Fruit fly (Drosophila melanogaster) whole organism, wandering third instar larva: ENCODE measurements around the gene eya.

ENCODE experiments used
- Abd-B ChIP-seq: fragments of >200 bp; optimal IDR thresholded peaks from 2 replicates; lab custom pipeline; 2017; ENCODE audit warnings: missing biosample characterization, missing genetic modification characterization
- CG32264 ChIP-seq: fragments of 200-800 bp; sonication (Bioruptor generic); optimal IDR thresholded peaks from 2 replicates; lab custom pipeline; 2016; ENCODE audit warnings: missing biosample characterization, missing genetic modification characterization
- CG9705 ChIP-seq: fragments of 200-800 bp; sonication (Bioruptor generic); optimal IDR thresholded peaks from 2 replicates; lab custom pipeline; 2018; ENCODE audit warnings: missing biosample characterization, mild to moderate bottlenecking, missing genetic modification characterization
- CrebA ChIP-seq: fragments of 200-800 bp; sonication (Bioruptor generic); optimal IDR thresholded peaks from 2 replicates; lab custom pipeline; 2016; ENCODE audit warnings: missing biosample characterization, mild to moderate bottlenecking, missing genetic modification characterization, borderline replicate concordance
- Dfd ChIP-seq: fragments of >200 bp; optimal IDR thresholded peaks from 2 replicates; lab custom pipeline; 2017; ENCODE audit warnings: missing biosample characterization, missing genetic modification characterization
- Dif ChIP-seq: fragments of 200-275, 200-300 bp; sonication (Bioruptor generic); optimal IDR thresholded peaks from 2 replicates; lab custom pipeline; 2018; ENCODE audit warnings: missing biosample characterization, missing genetic modification characterization; ENCODE audit not compliant: partially characterized antibody
- GATAd ChIP-seq: sonication (Bioruptor generic); optimal IDR thresholded peaks from 2 replicates; lab custom pipeline; 2016; ENCODE audit warnings: missing biosample characterization, missing genetic modification characterization
- HLH106 ChIP-seq: fragments of 200-800 bp; optimal IDR thresholded peaks from 3 replicates; lab custom pipeline; 2019; ENCODE audit warnings: missing biosample characterization, mild to moderate bottlenecking, missing genetic modification characterization, moderate library complexity
- Hnf4 ChIP-seq: fragments of 200-800 bp; sonication (Bioruptor generic); optimal IDR thresholded peaks from 2 replicates; lab custom pipeline; 2016; ENCODE audit warnings: missing biosample characterization, mild to moderate bottlenecking, missing genetic modification characterization
- Hr78 ChIP-seq: fragments of >200 bp; optimal IDR thresholded peaks from 2 replicates; lab custom pipeline; 2017; ENCODE audit warnings: missing biosample characterization, missing genetic modification characterization
- Hr83 ChIP-seq: fragments of 200-300 bp; sonication (Bioruptor generic); optimal IDR thresholded peaks from 2 replicates; lab custom pipeline; 2016; ENCODE audit warnings: missing biosample characterization, mild to moderate bottlenecking, missing genetic modification characterization, moderate library complexity; ENCODE audit not compliant: poor library complexity, severe bottlenecking
- Jra ChIP-seq: sonication (Bioruptor generic); optimal IDR thresholded peaks from 2 replicates; lab custom pipeline; 2016; ENCODE audit warnings: missing biosample characterization, missing genetic modification characterization
- Mio ChIP-seq: sonication (Bioruptor generic); optimal IDR thresholded peaks from 2 replicates; lab custom pipeline; 2016; ENCODE audit warnings: missing biosample characterization, missing genetic modification characterization
- Myc ChIP-seq: fragments of >200 bp; optimal IDR thresholded peaks from 2 replicates; lab custom pipeline; 2017
- N ChIP-seq: fragments of >200 bp; optimal IDR thresholded peaks from 2 replicates; lab custom pipeline; 2018; ENCODE audit warnings: missing biosample characterization, missing external identifiers, missing genetic modification characterization
- OdsH ChIP-seq: fragments of 200-800 bp; sonication (Bioruptor generic); optimal IDR thresholded peaks from 2 replicates; lab custom pipeline; 2016; ENCODE audit warnings: missing biosample characterization, mild to moderate bottlenecking, missing genetic modification characterization
- Rel ChIP-seq, 2 experiments: fragments of 200-800 bp; sonication (Bioruptor generic) in 1 of 2; optimal IDR thresholded peaks; 2 replicates in 1 of 2; 3 replicates in 1 of 2; lab custom pipeline; 2016 to 2019; ENCODE audit warnings: mild to moderate bottlenecking in 2 of 2, missing biosample characterization in 2 of 2, missing genetic modification characterization in 2 of 2, moderate library complexity in 1 of 2
- Sp1 ChIP-seq: fragments of 200-800 bp; sonication (Bioruptor generic); optimal IDR thresholded peaks from 3 replicates; lab custom pipeline; 2019; ENCODE audit warnings: missing biosample characterization, mild to moderate bottlenecking, missing genetic modification characterization, moderate library complexity
- Vsx2 ChIP-seq: fragments of 200-300, 225-300 bp; sonication (Bioruptor generic); optimal IDR thresholded peaks from 2 replicates; lab custom pipeline; 2018; ENCODE audit warnings: missing biosample characterization, missing genetic modification characterization; ENCODE audit not compliant: partially characterized antibody
- br ChIP-seq: fragments of 200-800 bp; sonication (Bioruptor generic); optimal IDR thresholded peaks from 2 replicates; lab custom pipeline; 2016; ENCODE audit warnings: missing biosample characterization, missing genetic modification characterization
- brk ChIP-seq: fragments of 200-800 bp; sonication (Bioruptor generic); optimal IDR thresholded peaks from 2 replicates; lab custom pipeline; 2016; ENCODE audit warnings: missing biosample characterization, mild to moderate bottlenecking, missing genetic modification characterization
- dl ChIP-seq, 2 experiments: fragments of 175-275, 200-275 bp in 1 of 2; fragments of 200-275 bp in 1 of 2; sonication (Bioruptor generic); optimal IDR thresholded peaks; lab custom pipeline; 2018; ENCODE audit warnings: mild to moderate bottlenecking in 2 of 2, missing biosample characterization in 2 of 2, missing genetic modification characterization in 2 of 2, moderate library complexity in 2 of 2; ENCODE audit not compliant: partially characterized antibody in 2 of 2, insufficient read depth in 1 of 2
- dmrt93B ChIP-seq: fragments of 200-800 bp; sonication (Bioruptor generic); optimal IDR thresholded peaks from 2 replicates; lab custom pipeline; 2018; ENCODE audit warnings: missing biosample characterization, mild to moderate bottlenecking, missing genetic modification characterization
- dsf ChIP-seq: sonication (Bioruptor generic); optimal IDR thresholded peaks from 2 replicates; lab custom pipeline; 2016; ENCODE audit warnings: missing biosample characterization, missing genetic modification characterization, borderline replicate concordance
- ey ChIP-seq: fragments of 200-800 bp; sonication (Bioruptor generic); optimal IDR thresholded peaks from 2 replicates; lab custom pipeline; 2016; ENCODE audit warnings: missing biosample characterization, missing genetic modification characterization
- foxo ChIP-seq, 2 experiments: fragments of 200-800 bp; sonication (Bioruptor generic); optimal IDR thresholded peaks; 2 replicates in 1 of 2; 3 replicates in 1 of 2; lab custom pipeline; 2016 to 2017; ENCODE audit warnings: missing biosample characterization in 2 of 2, missing genetic modification characterization in 2 of 2
- fru ChIP-seq: fragments of 200-800 bp; sonication (Bioruptor generic); optimal IDR thresholded peaks from 3 replicates; lab custom pipeline; 2016; ENCODE audit warnings: missing biosample characterization, mild to moderate bottlenecking, missing genetic modification characterization
- h ChIP-seq: fragments of 200-800 bp; sonication (Bioruptor generic); optimal IDR thresholded peaks from 3 replicates; lab custom pipeline; 2016; ENCODE audit warnings: missing biosample characterization, mild to moderate bottlenecking, missing genetic modification characterization
- jim ChIP-seq: fragments of 175-275, 200-325 bp; sonication (Bioruptor generic); optimal IDR thresholded peaks from 2 replicates; lab custom pipeline; 2016; ENCODE audit warnings: missing biosample characterization, mild to moderate bottlenecking, missing genetic modification characterization
- lola ChIP-seq: fragments of >200 bp; optimal IDR thresholded peaks from 2 replicates; lab custom pipeline; 2017; ENCODE audit warnings: missing biosample characterization, missing genetic modification characterization
- pan ChIP-seq: fragments of >200 bp; optimal IDR thresholded peaks from 2 replicates; lab custom pipeline; 2017
- psq ChIP-seq: fragments of 200-800 bp; sonication (Bioruptor generic); optimal IDR thresholded peaks from 3 replicates; lab custom pipeline; 2017; ENCODE audit warnings: missing biosample characterization, mild to moderate bottlenecking, missing genetic modification characterization, moderate library complexity
- rgr ChIP-seq: fragments of 200-800 bp; sonication (Bioruptor generic); optimal IDR thresholded peaks from 3 replicates; lab custom pipeline; 2016; ENCODE audit warnings: missing biosample characterization, mild to moderate bottlenecking, missing genetic modification characterization
- sage ChIP-seq: fragments of 200-800 bp; sonication (Bioruptor generic); optimal IDR thresholded peaks from 2 replicates; lab custom pipeline; 2016; ENCODE audit warnings: missing biosample characterization, mild to moderate bottlenecking, missing genetic modification characterization
- sv ChIP-seq: fragments of 200-800 bp; sonication (Bioruptor generic); optimal IDR thresholded peaks from 3 replicates; lab custom pipeline; 2016; ENCODE audit warnings: missing biosample characterization, missing genetic modification characterization
- tai ChIP-seq: sonication (Bioruptor generic); optimal IDR thresholded peaks from 2 replicates; lab custom pipeline; 2016; ENCODE audit warnings: missing biosample characterization, missing genetic modification characterization
- usp ChIP-seq: fragments of >200 bp; optimal IDR thresholded peaks from 2 replicates; lab custom pipeline; 2017; ENCODE audit warnings: missing biosample characterization, missing genetic modification characterization
- woc ChIP-seq: sonication (Bioruptor generic); optimal IDR thresholded peaks from 2 replicates; lab custom pipeline; 2016; ENCODE audit warnings: missing biosample characterization, mild to moderate bottlenecking, missing genetic modification characterization

Gene eya

DNA sequence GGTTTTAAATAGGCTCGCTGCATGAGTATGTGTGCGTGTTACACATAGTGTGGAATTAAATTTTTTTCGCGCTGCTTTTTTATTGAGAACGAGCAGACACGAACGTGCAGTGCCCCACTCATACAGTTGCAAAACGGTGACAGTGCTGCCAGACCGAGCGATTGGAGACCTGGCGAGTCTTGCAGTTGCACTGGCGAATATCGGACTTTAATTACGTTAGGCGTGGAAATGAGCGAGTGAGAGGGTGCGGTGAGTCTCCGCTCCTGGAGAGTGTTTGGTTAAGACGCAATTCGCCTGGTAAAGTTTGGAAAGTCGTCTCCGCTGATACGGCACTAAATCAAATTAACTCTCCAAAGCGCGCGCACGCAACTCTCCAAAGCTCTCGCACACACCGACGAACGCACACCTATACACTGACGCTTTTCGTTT is 65.5 kb downstream of the eya start:
- TF ChIP-seq jim (no peak), psq (GFP tag; lab: Kevin White, UChicago) (no peak), foxo (GFP tag; optimal IDR thresholded peaks at IDR 0.05; lab: Kevin White, UChicago) (peak in 1 of 2 experiments; percentile 28), Dfd (no peak), CG32264 (no peak), brk (GFP tag; lab: Kevin White, UChicago) (no peak), Abd-B (GFP tag; lab: Kevin White, UChicago) (no peak), woc (GFP tag; lab: Kevin White, UChicago) (no peak), Rel (GFP tag; optimal IDR thresholded peaks at IDR 0.05; lab: Kevin White, UChicago) (no peak), Rel (tag; optimal IDR thresholded peaks at IDR 0.05; lab: Kevin White, UChicago) (peak; percentile 16), Hnf4 (no peak), Jra (GFP tag; lab: Kevin White, UChicago) (no peak), CG9705 (GFP tag; lab: Kevin White, UChicago) (no peak), N (GFP tag; lab: Kevin White, UChicago) (peak; percentile 65), Sp1 (GFP tag; lab: Kevin White, UChicago) (peak; percentile 8), h (GFP tag; lab: Kevin White, UChicago) (peak; percentile 40), Myc (lab: Kevin White, UChicago) (peak; percentile 84), rgr (GFP tag; lab: Kevin White, UChicago) (peak; percentile 29), pan (lab: Kevin White, UChicago) (no peak), Hr83 (GFP tag; lab: Kevin White, UChicago) (peak; percentile 59), br (GFP tag; lab: Kevin White, UChicago) (peak; percentile 6), OdsH (peak; percentile 0), tai (GFP tag; lab: Kevin White, UChicago) (no peak), fru (GFP tag; lab: Kevin White, UChicago) (peak; percentile 3), Hr78 (no peak), dl (GFP tag; optimal IDR thresholded peaks at IDR 0.05; lab: Kevin White, UChicago; ENCODE audit: insufficient read depth in 1 of 2, partially characterized antibody in 2 of 2) (peak in 1 of 2 experiments; percentile 54), GATAd (GFP tag; lab: Kevin White, UChicago) (no peak), Mio (GFP tag; lab: Kevin White, UChicago) (no peak), Dif (GFP tag; lab: Kevin White, UChicago) (no peak), dmrt93B (no peak), usp (GFP tag; lab: Kevin White, UChicago) (no peak)

DNA sequence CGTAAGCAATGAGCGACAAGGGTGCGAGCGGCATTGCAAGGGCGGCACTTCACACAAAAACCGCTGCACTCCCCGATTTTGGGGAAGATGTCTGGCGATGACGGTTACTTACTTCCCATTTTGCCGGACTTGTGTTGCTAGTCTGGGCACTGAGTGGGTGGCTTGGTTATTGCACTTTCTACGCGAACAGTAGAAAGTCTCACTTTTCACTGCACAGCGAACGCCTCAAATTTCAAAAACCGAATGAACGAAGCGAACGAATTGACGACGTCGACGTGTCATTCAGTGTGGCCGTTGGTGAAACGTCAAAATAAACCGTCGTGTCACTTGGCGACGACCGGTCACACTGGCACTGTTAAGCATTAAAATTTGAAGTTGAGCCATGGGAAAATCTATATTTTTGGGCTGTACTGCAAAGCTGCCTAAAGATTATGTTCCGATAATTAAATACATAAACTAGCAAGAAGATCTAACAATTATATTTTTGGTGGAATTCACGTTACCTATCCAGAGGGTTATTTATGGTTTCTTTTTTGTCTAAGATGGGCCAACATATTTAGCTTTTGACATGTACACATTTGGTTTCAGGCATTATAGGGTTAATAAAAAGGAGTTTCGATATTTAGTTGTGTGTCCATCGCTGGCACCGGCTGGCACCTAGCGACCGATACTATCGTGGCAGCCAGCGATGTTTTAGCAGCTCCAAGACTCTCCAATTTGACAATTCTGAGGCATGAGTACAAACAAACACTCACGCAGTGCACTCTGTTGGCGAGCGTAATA is 66.4 kb downstream of the eya start, which contains the start of the genes Sec61alpha and Daxx:
Gene Sec61alpha (minus strand): TSS at position 364 of the 783 bp plus-strand sequence.
Gene Daxx (plus strand): TSS at position 718 of the 783 bp plus-strand sequence.
- TF ChIP-seq HLH106 (tag; lab: Kevin White, UChicago): peak; percentile 83
- no peak for TF ChIP-seq Vsx2 (GFP tag; lab: Kevin White, UChicago)
- TF ChIP-seq Hnf4: peak; percentile 90
- no peak for TF ChIP-seq lola (GFP tag; lab: Kevin White, UChicago)
- TF ChIP-seq OdsH: peak; percentile 78
- TF ChIP-seq Jra (GFP tag; lab: Kevin White, UChicago): peak; percentile 91
- peak; percentile 78 for TF ChIP-seq rgr (GFP tag; lab: Kevin White, UChicago)
- TF ChIP-seq sage (GFP tag; lab: Kevin White, UChicago): no peak
- peak; percentile 85 for TF ChIP-seq dsf (GFP tag; lab: Kevin White, UChicago)
- TF ChIP-seq Hr78: no peak
- TF ChIP-seq h (GFP tag; lab: Kevin White, UChicago): peak; percentile 85
- TF ChIP-seq pan (lab: Kevin White, UChicago): no peak
- peak; percentile 77 for TF ChIP-seq fru (GFP tag; lab: Kevin White, UChicago)
- TF ChIP-seq psq (GFP tag; lab: Kevin White, UChicago): peak; percentile 69
- TF ChIP-seq tai (GFP tag; lab: Kevin White, UChicago): no peak
- peak; percentile 59 for TF ChIP-seq GATAd (GFP tag; lab: Kevin White, UChicago)
- TF ChIP-seq Sp1 (GFP tag; lab: Kevin White, UChicago): peak; percentile 72
- no peak for TF ChIP-seq Rel (GFP tag; optimal IDR thresholded peaks at IDR 0.05; lab: Kevin White, UChicago)
- peak; percentile 52 for TF ChIP-seq Rel (tag; optimal IDR thresholded peaks at IDR 0.05; lab: Kevin White, UChicago)
- TF ChIP-seq Myc (lab: Kevin White, UChicago): peak; percentile 58
- TF ChIP-seq dmrt93B: no peak
- TF ChIP-seq sv (GFP tag; lab: Kevin White, UChicago): peak; percentile 84
- TF ChIP-seq ey (GFP tag; lab: Kevin White, UChicago): peak; percentile 89
- TF ChIP-seq dl (GFP tag; optimal IDR thresholded peaks at IDR 0.05; lab: Kevin White, UChicago; ENCODE audit: insufficient read depth in 1 of 2, partially characterized antibody in 2 of 2): no peak
- no peak for TF ChIP-seq Abd-B (GFP tag; lab: Kevin White, UChicago)
- TF ChIP-seq brk (GFP tag; lab: Kevin White, UChicago): no peak
- TF ChIP-seq woc (GFP tag; lab: Kevin White, UChicago): peak; percentile 89
- peak; percentile 65 for TF ChIP-seq Mio (GFP tag; lab: Kevin White, UChicago)
- no peak for TF ChIP-seq Dfd
- no peak for TF ChIP-seq Dif (GFP tag; lab: Kevin White, UChicago)
- TF ChIP-seq Hr83 (GFP tag; lab: Kevin White, UChicago): peak; percentile 98
- TF ChIP-seq CG32264: peak; percentile 69
- peak; percentile 79 for TF ChIP-seq br (GFP tag; lab: Kevin White, UChicago)
- TF ChIP-seq foxo (GFP tag; optimal IDR thresholded peaks at IDR 0.05; lab: Kevin White, UChicago): peak; percentile 30 to 86
- peak; percentile 97 for TF ChIP-seq CrebA (GFP tag; lab: Kevin White, UChicago)
- TF ChIP-seq jim: peak; percentile 76
- no peak for TF ChIP-seq usp (GFP tag; lab: Kevin White, UChicago)
- no peak for TF ChIP-seq N (GFP tag; lab: Kevin White, UChicago)
- peak; percentile 61 for TF ChIP-seq CG9705 (GFP tag; lab: Kevin White, UChicago)
- TF ChIP-seq, all 38 proteins: peak for 24
